Worm (Caenorhabditis elegans): Measurements from ENCODE around the gene amph-1.

ce11 chrIV:9692874-9693273 lies 45.2 kb upstream of the amph-1 start, which contains the start of gene twk-9:
- TF ChIP-seq ztf-4 (tag; optimal IDR thresholded peaks at IDR 0.05) (no peak), lin-39 (tag; optimal IDR thresholded peaks at IDR 0.05) (no peak), unc-62 (GFP tag; optimal IDR thresholded peaks at IDR 0.05) (no peak), unc-39 (tag; optimal IDR thresholded peaks at IDR 0.05) (no peak), aly-2 (tag; optimal IDR thresholded peaks at IDR 0.05) (no peak), mdl-1 (tag; optimal IDR thresholded peaks at IDR 0.05) (no peak), fkh-10 (GFP tag; optimal IDR thresholded peaks at IDR 0.05) (no peak)

Measured in whole organism, L3 larva.